Fruit fly (Drosophila melanogaster) whole organism, pupa: ENCODE measurements around the gene BCL7-like.

Experiments
- CG10348 ChIP-seq: fragments of 200-800 bp; sonication (Bioruptor generic); IDR thresholded peaks from 2 replicates; pipeline ENCODE4 v1.3.6; 2022; ENCODE audit warnings: missing biosample characterization, missing genetic modification characterization
- CG13204 ChIP-seq: fragments of 200-800 bp; sonication (Bioruptor generic); optimal IDR thresholded peaks from 2 replicates; lab custom pipeline; 2018; ENCODE audit warnings: missing biosample characterization, mild to moderate bottlenecking, missing genetic modification characterization, moderate library complexity
- CG17806 ChIP-seq: fragments of 200-800 bp; sonication (Bioruptor generic); optimal IDR thresholded peaks from 2 replicates; lab custom pipeline; 2018; ENCODE audit warnings: missing biosample characterization, mild to moderate bottlenecking, missing genetic modification characterization, moderate library complexity
- CG9948 ChIP-seq: fragments of 200-800 bp; sonication (Bioruptor generic); optimal IDR thresholded peaks from 2 replicates; lab custom pipeline; 2018; ENCODE audit warnings: missing biosample characterization, mild to moderate bottlenecking, missing genetic modification characterization, moderate library complexity
- D1 ChIP-seq: fragments of 200-800 bp; sonication (Bioruptor generic); optimal IDR thresholded peaks from 2 replicates; lab custom pipeline; 2018; ENCODE audit warnings: missing biosample characterization, mild to moderate bottlenecking, missing genetic modification characterization, moderate library complexity
- EcR ChIP-seq: fragments of 200-800 bp; sonication (Bioruptor generic); optimal IDR thresholded peaks from 3 replicates; lab custom pipeline; 2019; ENCODE audit warnings: missing biosample characterization, missing genetic modification characterization, mild to moderate bottlenecking, moderate library complexity, missing genetic modification reagents
- Pif1B ChIP-seq: fragments of 200-800 bp; sonication (Bioruptor generic); optimal IDR thresholded peaks from 3 replicates; lab custom pipeline; 2016; ENCODE audit warnings: missing biosample characterization, missing genetic modification characterization
- Snoo ChIP-seq: fragments of 200-800 bp; sonication (Bioruptor generic); optimal IDR thresholded peaks from 3 replicates; lab custom pipeline; 2017; ENCODE audit warnings: missing biosample characterization, mild to moderate bottlenecking, missing genetic modification characterization, inconsistent platforms
- fd96Ca ChIP-seq: fragments of 200-800 bp; sonication (Bioruptor generic); IDR thresholded peaks from 3 replicates; pipeline ENCODE4 v1.3.6; 2022; ENCODE audit warnings: missing biosample characterization, missing genetic modification characterization

dm6 chrX:9352112-9353096 is 4.0 kb upstream of the BCL7-like start:
- TF ChIP-seq EcR (no peak), Pif1B (GFP tag; lab: Kevin White, UChicago) (no peak), CG17806 (peak; percentile 40), Snoo (peak; percentile 60), fd96Ca (GFP tag; lab: Robert Waterston, UW) (0 out of 3 replicates have a peak, but pooled peaks have one; percentile 13), CG13204 (no peak), CG10348 (GFP tag; lab: Robert Waterston, UW) (0 out of 2 replicates have a peak, but pooled peaks have one; percentile 21), CG9948 (tag; lab: Kevin White, UChicago) (peak; percentile 38), D1 (no peak)
